Worm (Caenorhabditis elegans) whole organism, late embryonic: ENCODE measurements around the gene ifd-1.

Experiments used
- C08G9.2 ChIP-seq: sonication (generic microtip); optimal IDR thresholded peaks from 2 replicates; lab custom pipeline; 2016; ENCODE audit warnings: mild to moderate bottlenecking, missing genetic modification characterization, moderate library complexity, missing compliant biosample characterization
- K09A11.1 ChIP-seq: sonication (generic microtip); optimal IDR thresholded peaks from 2 replicates; lab custom pipeline; 2017; ENCODE audit warnings: antibody characterized with exemption, mild to moderate bottlenecking, missing genetic modification characterization, missing compliant biosample characterization; ENCODE audit not compliant: insufficient read depth
- ahr-1 ChIP-seq: sonication (generic microtip); optimal IDR thresholded peaks from 2 replicates; lab custom pipeline; 2016; ENCODE audit warnings: missing genetic modification characterization, missing compliant biosample characterization
- ceh-14 ChIP-seq: sonication (generic microtip); optimal IDR thresholded peaks from 2 replicates; lab custom pipeline; 2016; ENCODE audit warnings: missing genotype, missing genetic modification characterization, missing compliant biosample characterization
- ceh-18 ChIP-seq: sonication (generic microtip); optimal IDR thresholded peaks from 2 replicates; lab custom pipeline; 2016; ENCODE audit warnings: missing genetic modification characterization, missing compliant biosample characterization
- ceh-2 ChIP-seq: sonication (generic microtip); optimal IDR thresholded peaks from 2 replicates; lab custom pipeline; 2016; ENCODE audit warnings: missing genotype, missing genetic modification characterization, missing compliant biosample characterization
- ceh-22 ChIP-seq: sonication (generic microtip); optimal IDR thresholded peaks from 2 replicates; lab custom pipeline; 2017; ENCODE audit warnings: missing biosample characterization, missing genetic modification characterization
- ceh-24 ChIP-seq: sonication (generic microtip); optimal IDR thresholded peaks from 2 replicates; lab custom pipeline; 2016; ENCODE audit warnings: mild to moderate bottlenecking, missing genetic modification characterization, missing compliant biosample characterization
- ceh-30 ChIP-seq: fragments of 150-350 bp; optimal IDR thresholded peaks from 2 replicates; lab custom pipeline; 2014; ENCODE audit warnings: missing biosample characterization, missing genetic modification characterization
- ceh-31 ChIP-seq: sonication (generic microtip); optimal IDR thresholded peaks from 2 replicates; lab custom pipeline; 2016; ENCODE audit warnings: missing genetic modification characterization, missing compliant biosample characterization
- ceh-45 ChIP-seq: fragments of 200-800 bp; sonication (Bioruptor generic); IDR thresholded peaks from 2 replicates; pipeline ENCODE4 v1.3.6; 2022; ENCODE audit warnings: missing genetic modification reagents, missing genetic modification characterization, missing compliant biosample characterization
- ceh-48 ChIP-seq: sonication (generic microtip); optimal IDR thresholded peaks from 2 replicates; lab custom pipeline; 2016; ENCODE audit warnings: missing genetic modification characterization, inconsistent platforms, missing compliant biosample characterization
- ceh-6 ChIP-seq: fragments of 200-800 bp; sonication (Bioruptor generic); optimal IDR thresholded peaks from 2 replicates; lab custom pipeline; 2018; ENCODE audit warnings: mild to moderate bottlenecking, missing genetic modification characterization, missing compliant biosample characterization
- ceh-9 ChIP-seq: sonication (generic microtip); optimal IDR thresholded peaks from 2 replicates; lab custom pipeline; 2016; ENCODE audit warnings: mild to moderate bottlenecking, missing genetic modification characterization, inconsistent platforms, missing compliant biosample characterization
- che-1 ChIP-seq: sonication (generic microtip); optimal IDR thresholded peaks from 2 replicates; lab custom pipeline; 2016; ENCODE audit warnings: mild to moderate bottlenecking, missing genetic modification characterization, missing compliant biosample characterization
- dmd-4 ChIP-seq: sonication (generic microtip); optimal IDR thresholded peaks from 2 replicates; lab custom pipeline; 2016; ENCODE audit warnings: borderline replicate concordance, missing genetic modification characterization, missing compliant biosample characterization
- elt-4 ChIP-seq: sonication (generic microtip); optimal IDR thresholded peaks from 2 replicates; lab custom pipeline; 2016; ENCODE audit warnings: missing genetic modification characterization, missing compliant biosample characterization
- fax-1 ChIP-seq: sonication (generic microtip); optimal IDR thresholded peaks from 2 replicates; lab custom pipeline; 2016; ENCODE audit warnings: missing genotype, missing genetic modification characterization, missing compliant biosample characterization
- hlh-30 ChIP-seq: sonication (generic microtip); optimal IDR thresholded peaks from 2 replicates; lab custom pipeline; 2017; ENCODE audit warnings: antibody characterized with exemption, missing genetic modification characterization, missing compliant biosample characterization; ENCODE audit not compliant: insufficient read depth
- hlh-6 ChIP-seq: sonication (generic microtip); optimal IDR thresholded peaks from 2 replicates; lab custom pipeline; 2016; ENCODE audit warnings: missing genotype, missing genetic modification characterization, missing compliant biosample characterization
- hlh-8 ChIP-seq: sonication (generic microtip); optimal IDR thresholded peaks from 2 replicates; lab custom pipeline; 2016; ENCODE audit warnings: missing genotype, missing genetic modification characterization, missing compliant biosample characterization
- lim-6 ChIP-seq: sonication (generic microtip); optimal IDR thresholded peaks from 2 replicates; lab custom pipeline; 2016; ENCODE audit warnings: missing genetic modification characterization, missing compliant biosample characterization
- nfya-1 ChIP-seq: sonication (generic microtip); optimal IDR thresholded peaks from 2 replicates; lab custom pipeline; 2017; ENCODE audit warnings: missing genetic modification characterization, mild to moderate bottlenecking, missing compliant biosample characterization, antibody characterized with exemption, moderate library complexity
- nhr-11 ChIP-seq: fragments of 150-350 bp; optimal IDR thresholded peaks from 2 replicates; lab custom pipeline; 2014; ENCODE audit warnings: missing biosample characterization, missing genetic modification characterization
- pag-3 ChIP-seq: sonication (generic microtip); optimal IDR thresholded peaks from 2 replicates; lab custom pipeline; 2016; ENCODE audit warnings: missing compliant biosample characterization, missing genetic modification characterization, borderline replicate concordance
- pax-1 ChIP-seq: fragments of 150-350 bp; optimal IDR thresholded peaks from 2 replicates; lab custom pipeline; 2014; ENCODE audit warnings: missing biosample characterization, missing genetic modification characterization
- pha-2 ChIP-seq: sonication (generic microtip); optimal IDR thresholded peaks from 2 replicates; lab custom pipeline; 2017; ENCODE audit warnings: mild to moderate bottlenecking, missing genetic modification characterization, missing compliant biosample characterization
- pha-4 ChIP-seq: fragments of 150-350 bp; optimal IDR thresholded peaks from 2 replicates; lab custom pipeline; 2018; ENCODE audit warnings: missing biosample characterization, missing genetic modification reagents, missing genetic modification characterization
- pqm-1 ChIP-seq: sonication (generic microtip); optimal IDR thresholded peaks from 2 replicates; lab custom pipeline; 2016; ENCODE audit warnings: missing genetic modification characterization, missing compliant biosample characterization
- rnt-1 ChIP-seq: sonication (generic microtip); optimal IDR thresholded peaks from 2 replicates; lab custom pipeline; 2016; ENCODE audit warnings: missing genetic modification characterization, missing compliant biosample characterization
- sdc-2 ChIP-seq: sonication (generic microtip); optimal IDR thresholded peaks from 2 replicates; lab custom pipeline; 2016; ENCODE audit warnings: missing genotype, missing genetic modification characterization, missing compliant biosample characterization
- sox-2 ChIP-seq: fragments of 200-800 bp; sonication (Bioruptor generic); IDR thresholded peaks from 2 replicates; pipeline ENCODE4 v1.3.6; 2022; ENCODE audit warnings: missing genetic modification reagents, missing genetic modification characterization, missing compliant biosample characterization
- syd-9 ChIP-seq: sonication (generic microtip); optimal IDR thresholded peaks from 2 replicates; lab custom pipeline; 2016; ENCODE audit warnings: mild to moderate bottlenecking, missing genetic modification characterization, moderate library complexity, missing compliant biosample characterization
- tbx-2 ChIP-seq: sonication (generic microtip); optimal IDR thresholded peaks from 2 replicates; lab custom pipeline; 2016; ENCODE audit warnings: missing genetic modification characterization, missing compliant biosample characterization
- tbx-7 ChIP-seq: sonication (generic microtip); optimal IDR thresholded peaks from 2 replicates; lab custom pipeline; 2016; ENCODE audit warnings: missing genotype, missing genetic modification characterization, missing compliant biosample characterization
- unc-55 ChIP-seq: sonication (generic microtip); optimal IDR thresholded peaks from 2 replicates; lab custom pipeline; 2017; ENCODE audit warnings: missing biosample characterization, missing genetic modification reagents, missing genetic modification characterization
- unc-86 ChIP-seq: sonication (generic microtip); optimal IDR thresholded peaks from 2 replicates; lab custom pipeline; 2016; ENCODE audit warnings: missing genetic modification characterization, missing compliant biosample characterization
- ztf-16 ChIP-seq: sonication (generic microtip); optimal IDR thresholded peaks from 2 replicates; lab custom pipeline; 2017; ENCODE audit warnings: missing genetic modification characterization, missing compliant biosample characterization

Gene ifd-1

ce11 chrX:8835887-8836348 lies 11.7 kb upstream of the ifd-1 start, which contains the start of gene C28G1.2 (continued):
- TF ChIP-seq ceh-45 (GFP tag; lab: Robert Waterston, UW) = peak; percentile 94
- TF ChIP-seq pqm-1 (tag; lab: Kevin White, UChicago) = peak; percentile 85
- peak; percentile 88 for TF ChIP-seq ceh-30 (tag; lab: Kevin White, UChicago)
- peak; percentile 93 for TF ChIP-seq che-1 (tag; lab: Kevin White, UChicago)
- TF ChIP-seq ztf-16 (tag; lab: Kevin White, UChicago) = peak; percentile 93
- peak; percentile 74 for TF ChIP-seq lim-6 (tag; lab: Kevin White, UChicago)
- TF ChIP-seq ceh-9 (tag; lab: Kevin White, UChicago) = peak; percentile 87
- peak; percentile 8 for TF ChIP-seq ceh-22
- TF ChIP-seq rnt-1 (tag; lab: Kevin White, UChicago) = peak; percentile 96
- TF ChIP-seq sox-2 (GFP tag; lab: Robert Waterston, UW) = peak; percentile 86
- no peak for TF ChIP-seq pha-4
- peak; percentile 93 for TF ChIP-seq sdc-2 (tag; lab: Kevin White, UChicago)
- peak; percentile 95 for TF ChIP-seq ceh-6 (GFP tag; lab: Kevin White, UChicago)
- TF ChIP-seq tbx-2 = peak; percentile 95
- peak; percentile 91 for TF ChIP-seq dmd-4 (tag; lab: Kevin White, UChicago)
- peak; percentile 89 for TF ChIP-seq nfya-1 (tag; lab: Kevin White, UChicago)
- TF ChIP-seq hlh-30 (tag; lab: Kevin White, UChicago) = peak; percentile 76
- TF ChIP-seq, all 69 proteins: peak for 66

ce11 chrX:8835405-8835804 lies 11.2 kb upstream of the ifd-1 start, which contains the start of gene sec-15:
TSS of gene sec-15 (minus strand) at chrX:8835715.
- TF ChIP-seq pax-1 (tag; lab: Kevin White, UChicago) (no peak), ceh-14 (no peak), unc-86 (tag; lab: Kevin White, UChicago) (no peak), pha-2 (tag; lab: Kevin White, UChicago) (no peak), nhr-11 (no peak), K09A11.1 (tag; lab: Kevin White, UChicago) (no peak), tbx-7 (no peak), elt-4 (no peak), ahr-1 (no peak), ztf-16 (tag; lab: Kevin White, UChicago) (no peak), ceh-45 (GFP tag; lab: Robert Waterston, UW) (no peak), pqm-1 (tag; lab: Kevin White, UChicago) (no peak), ceh-18 (tag; lab: Kevin White, UChicago) (no peak), ceh-2 (tag; lab: Kevin White, UChicago) (no peak), syd-9 (tag; lab: Kevin White, UChicago) (no peak), fax-1 (no peak), ceh-24 (tag; lab: Kevin White, UChicago) (no peak)
- TF ChIP-seq, all 69 proteins: peak for 0

- no peak for TF ChIP-seq hlh-8 (tag; lab: Kevin White, UChicago)
- TF ChIP-seq nhr-11 = no peak
- TF ChIP-seq unc-55 = no peak
- TF ChIP-seq ceh-48 (tag; lab: Kevin White, UChicago) = no peak
- no peak for TF ChIP-seq sox-2 (GFP tag; lab: Robert Waterston, UW)
- TF ChIP-seq C08G9.2 (tag; lab: Kevin White, UChicago) = no peak
- no peak for TF ChIP-seq sdc-2 (tag; lab: Kevin White, UChicago)
- TF ChIP-seq pag-3 (tag; lab: Kevin White, UChicago) = no peak
- TF ChIP-seq rnt-1 (tag; lab: Kevin White, UChicago) = no peak
- no peak for TF ChIP-seq ceh-22
Observed at ce11 chrX:8831162-8831561, 6.9 kb upstream of the ifd-1 start, which contains the start of gene C28G1.6. TSS of gene C28G1.6 (minus strand) at chrX:8831262.

- no peak for TF ChIP-seq ceh-31 (tag; lab: Kevin White, UChicago)
- TF ChIP-seq hlh-6 (tag; lab: Kevin White, UChicago) = no peak
- TF ChIP-seq, all 69 proteins: peak for 0
Observed at ce11 chrX:8828365-8828764, 4.1 kb upstream of the ifd-1 start, which contains the start of gene rcs-1. TSS of gene rcs-1 (minus strand) at chrX:8828540.
